Fruit fly (Drosophila melanogaster): ENCODE data around the gene Drsl6.

The Drsl6 gene

DNA sequence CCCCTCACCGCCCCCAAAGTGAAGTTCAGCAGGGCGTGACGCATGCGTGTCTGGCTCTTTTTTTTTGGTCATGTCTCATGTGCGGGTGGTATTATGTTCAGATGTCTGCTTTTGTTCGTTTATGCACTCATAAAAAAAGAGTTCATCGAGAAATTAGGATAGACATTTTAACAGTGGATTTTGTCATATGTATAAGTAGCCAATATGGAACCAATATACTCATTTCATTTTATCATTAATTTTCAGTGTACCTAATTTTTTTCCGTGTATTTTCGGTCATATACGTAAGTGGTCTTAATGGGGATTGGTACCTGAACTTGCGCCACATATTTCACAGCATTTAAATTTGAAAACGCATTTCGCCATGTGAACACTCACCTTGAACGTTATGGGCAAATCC lies 35.9 kb downstream of the Drsl6 start (continued):
- TF ChIP-seq toy (GFP tag; IDR thresholded peaks at IDR 0.05) (no peak), CG6813 (GFP tag; optimal IDR thresholded peaks at IDR 0.05) (peak; percentile 12), CG31365 (tag; optimal IDR thresholded peaks at IDR 0.05) (peak; percentile 15), nom (GFP tag; optimal IDR thresholded peaks at IDR 0.05) (no peak), CG2678 (tag; optimal IDR thresholded peaks at IDR 0.05) (peak; percentile 77), CG12155 (GFP tag; optimal IDR thresholded peaks at IDR 0.05) (peak; percentile 17), CG12299 (tag; optimal IDR thresholded peaks at IDR 0.05) (peak; percentile 0), CG11696 (GFP tag; IDR thresholded peaks at IDR 0.05) (peak; percentile 55; the same call in 1 of the 2 replicates), Fer3 (tag; optimal IDR thresholded peaks at IDR 0.05) (peak; percentile 64), CG14441 (GFP tag; IDR thresholded peaks at IDR 0.05) (peak; percentile 55), CG34376 (GFP tag; optimal IDR thresholded peaks at IDR 0.05) (no peak), lab (GFP tag; optimal IDR thresholded peaks at IDR 0.05) (peak; percentile 71), so (GFP tag; IDR thresholded peaks at IDR 0.05) (peak; percentile 68; the same call in 2 of the 3 replicates), Antp (GFP tag; optimal IDR thresholded peaks at IDR 0.05) (peak; percentile 22), CG7357 (GFP tag; IDR thresholded peaks at IDR 0.05) (peak; percentile 30; the same call in 1 of the 3 replicates), Ssrp (tag; optimal IDR thresholded peaks at IDR 0.05) (peak; percentile 62), prd (optimal IDR thresholded peaks at IDR 0.05) (no peak), prd (GFP tag; IDR thresholded peaks at IDR 0.05) (peak; percentile 65; the same call in 2 of the 3 replicates), CG6791 (GFP tag; IDR thresholded peaks at IDR 0.05; ENCODE audit: partially characterized antibody) (no peak), kah (GFP tag; optimal IDR thresholded peaks at IDR 0.05) (peak; percentile 25), p53 (GFP tag; optimal IDR thresholded peaks at IDR 0.05) (no peak), CG10543 (GFP tag; optimal IDR thresholded peaks at IDR 0.05) (no peak), CG6854 (GFP tag; optimal IDR thresholded peaks at IDR 0.05) (peak; percentile 17), CG17385 (GFP tag; optimal IDR thresholded peaks at IDR 0.05) (peak; percentile 54), CG6272 (GFP tag; IDR thresholded peaks at IDR 0.05) (no peak), Hey (tag; optimal IDR thresholded peaks at IDR 0.05) (no peak), MBD-R2 (GFP tag; IDR thresholded peaks at IDR 0.05) (no peak; the same call in 1 of the 2 replicates), CG7745 (tag; optimal IDR thresholded peaks at IDR 0.05) (no peak), CG10366 (GFP tag; IDR thresholded peaks at IDR 0.05) (peak; percentile 74), Stat92E (GFP tag; optimal IDR thresholded peaks at IDR 0.05) (no peak), twi (tag; optimal IDR thresholded peaks at IDR 0.05) (no peak), CG13296 (GFP tag; optimal IDR thresholded peaks at IDR 0.05) (no peak), luna (GFP tag; optimal IDR thresholded peaks at IDR 0.05) (no peak), sqz (GFP tag; optimal IDR thresholded peaks at IDR 0.05) (peak; percentile 74), CG15514 (GFP tag; optimal IDR thresholded peaks at IDR 0.05) (peak; percentile 27), CG15073 (GFP tag; optimal IDR thresholded peaks at IDR 0.05) (no peak), insv (GFP tag; optimal IDR thresholded peaks at IDR 0.05) (no peak), sens-2 (GFP tag; IDR thresholded peaks at IDR 0.05) (0 out of 2 replicates have a peak, but pooled peaks have one; percentile 19), gce (GFP tag; IDR thresholded peaks at IDR 0.05) (0 out of 3 replicates have a peak, but pooled peaks have one; percentile 22), stc (GFP tag; IDR thresholded peaks at IDR 0.05) (peak; percentile 57; the same call in 1 of the 2 replicates), gcm (GFP tag; optimal IDR thresholded peaks at IDR 0.05) (peak; percentile 61), mam (GFP tag; optimal IDR thresholded peaks at IDR 0.05) (peak; percentile 54), CG10431 (GFP tag; optimal IDR thresholded peaks at IDR 0.05) (no peak), hb (GFP tag; IDR thresholded peaks at IDR 0.05; ENCODE audit: partially characterized antibody) (no peak), Gsc (GFP tag; IDR thresholded peaks at IDR 0.05) (0 out of 2 replicates have a peak, but pooled peaks have one; percentile 39), CG3163 (GFP tag; optimal IDR thresholded peaks at IDR 0.05) (no peak), salm (tag; optimal IDR thresholded peaks at IDR 0.05) (peak; percentile 39), pzg (GFP tag; optimal IDR thresholded peaks at IDR 0.05) (no peak), CG11398 (GFP tag; optimal IDR thresholded peaks at IDR 0.05) (no peak), CG8924 (tag; optimal IDR thresholded peaks at IDR 0.05) (peak; percentile 30)

All from whole organism, embryonic.